Worm (Caenorhabditis elegans) whole organism, L3 larva: Measurements from ENCODE around the gene srd-31.

Source experiments
- aly-2 ChIP-seq: fragments of 150-350 bp; optimal IDR thresholded peaks from 2 replicates; lab custom pipeline; 2014; ENCODE audit warnings: missing biosample characterization, missing genetic modification characterization
- ama-1 ChIP-seq: fragments of 150-350 bp; optimal IDR thresholded peaks from 2 replicates; lab custom pipeline; 2018
- ceh-82 ChIP-seq: fragments of 150-350 bp; optimal IDR thresholded peaks from 2 replicates; lab custom pipeline; 2014; ENCODE audit warnings: missing biosample characterization, missing genetic modification characterization
- ceh-9 ChIP-seq: sonication (generic microtip); optimal IDR thresholded peaks from 2 replicates; lab custom pipeline; 2018; ENCODE audit warnings: missing biosample characterization, missing genetic modification characterization
- daf-12 ChIP-seq: fragments of 150-350 bp; optimal IDR thresholded peaks from 2 replicates; lab custom pipeline; 2014; ENCODE audit warnings: missing biosample characterization, missing genetic modification reagents, missing genetic modification characterization
- elt-1 ChIP-seq: fragments of 150-350 bp; optimal IDR thresholded peaks from 2 replicates; lab custom pipeline; 2014; ENCODE audit warnings: missing biosample characterization, missing genetic modification characterization
- elt-2 ChIP-seq: sonication (generic microtip); optimal IDR thresholded peaks from 2 replicates; lab custom pipeline; 2016; ENCODE audit warnings: missing genetic modification reagents, mild to moderate bottlenecking, missing genetic modification characterization, missing compliant biosample characterization
- fkh-2 ChIP-seq: fragments of 150-350 bp; optimal IDR thresholded peaks from 2 replicates; lab custom pipeline; 2014; ENCODE audit warnings: missing biosample characterization, missing genetic modification reagents, missing genetic modification characterization
- hmg-11 ChIP-seq: sonication (generic microtip); optimal IDR thresholded peaks from 2 replicates; lab custom pipeline; 2016; ENCODE audit warnings: missing genetic modification characterization, missing compliant biosample characterization
- lin-15B ChIP-seq: fragments of 150-350 bp; optimal IDR thresholded peaks from 2 replicates; lab custom pipeline; 2014; ENCODE audit warnings: missing biosample characterization, missing genetic modification characterization
- mml-1 ChIP-seq: fragments of 150-350 bp; sonication (generic microtip); optimal IDR thresholded peaks from 3 replicates; lab custom pipeline; 2014; ENCODE audit warnings: missing biosample characterization, missing genetic modification characterization
- nfya-1 ChIP-seq: sonication (generic microtip); optimal IDR thresholded peaks from 2 replicates; lab custom pipeline; 2017; ENCODE audit warnings: missing genetic modification characterization, mild to moderate bottlenecking, missing compliant biosample characterization, antibody characterized with exemption, moderate library complexity; ENCODE audit not compliant: insufficient read depth
- nhr-11 ChIP-seq: fragments of 150-350 bp; optimal IDR thresholded peaks from 2 replicates; lab custom pipeline; 2014; ENCODE audit warnings: missing biosample characterization, missing genetic modification characterization
- nhr-12 ChIP-seq: fragments of 150-350 bp; optimal IDR thresholded peaks from 2 replicates; lab custom pipeline; 2014; ENCODE audit warnings: missing biosample characterization, missing genetic modification characterization
- nhr-23 ChIP-seq: fragments of 150-350 bp; optimal IDR thresholded peaks from 2 replicates; lab custom pipeline; 2014; ENCODE audit warnings: missing biosample characterization, missing genetic modification reagents, missing genetic modification characterization
- nhr-237 ChIP-seq: fragments of 150-350 bp; optimal IDR thresholded peaks from 2 replicates; lab custom pipeline; 2014; ENCODE audit warnings: missing biosample characterization, missing genetic modification characterization
- nhr-43 ChIP-seq: sonication (generic microtip); optimal IDR thresholded peaks from 2 replicates; lab custom pipeline; 2016; ENCODE audit warnings: mild to moderate bottlenecking, missing genetic modification characterization, missing compliant biosample characterization; ENCODE audit not compliant: poor library complexity, severe bottlenecking
- nhr-67 ChIP-seq: fragments of 150-350 bp; optimal IDR thresholded peaks from 2 replicates; lab custom pipeline; 2014; ENCODE audit warnings: missing biosample characterization, missing genetic modification characterization
- nhr-77 ChIP-seq: fragments of 150-350 bp; optimal IDR thresholded peaks from 2 replicates; lab custom pipeline; 2014; ENCODE audit warnings: missing biosample characterization, missing genetic modification characterization
- pha-4 ChIP-seq: fragments of 150-350 bp; optimal IDR thresholded peaks from 2 replicates; lab custom pipeline; 2014; ENCODE audit warnings: missing biosample characterization, missing genetic modification reagents, missing genetic modification characterization
- snpc-4 ChIP-seq: fragments of 150-350 bp; optimal IDR thresholded peaks from 2 replicates; lab custom pipeline; 2014; ENCODE audit warnings: missing biosample characterization, missing genetic modification characterization
- tbx-2 ChIP-seq: sonication (generic microtip); optimal IDR thresholded peaks from 2 replicates; lab custom pipeline; 2016; ENCODE audit warnings: mild to moderate bottlenecking, missing genetic modification characterization, missing compliant biosample characterization
- unc-39 ChIP-seq: sonication (generic microtip); optimal IDR thresholded peaks from 4 replicates; lab custom pipeline; 2017; ENCODE audit warnings: missing biosample characterization, missing genetic modification characterization

The srd-31 gene

DNA sequence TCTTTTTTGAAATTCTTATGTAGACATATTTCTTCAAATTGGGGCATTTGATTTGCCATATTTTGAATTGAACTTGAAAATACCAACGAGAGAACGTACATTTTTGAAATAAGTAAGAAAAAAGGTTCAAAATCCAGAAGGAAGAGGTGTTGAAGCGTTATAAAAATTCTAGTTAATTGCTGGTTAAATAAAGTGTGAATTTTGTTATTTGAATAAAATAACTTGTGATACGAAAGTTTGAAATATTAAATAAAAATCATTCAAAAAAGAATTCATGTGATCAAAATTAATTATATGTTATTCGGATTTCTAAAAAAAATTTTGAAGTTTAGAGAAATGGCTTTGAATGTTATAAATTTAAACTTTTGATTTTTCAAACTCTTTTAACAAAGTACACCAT is 34.4 kb downstream of the srd-31 start, which contains the start of gene C50E3.9:
Gene C50E3.9, minus strand, starts transcription at position 101 of the 400 bp plus-strand sequence.
- no peak for TF ChIP-seq nhr-237
- no peak for TF ChIP-seq ama-1 (lab: Kevin White, UChicago)
- TF ChIP-seq hmg-11 (tag; lab: Kevin White, UChicago), result no peak
- no peak for TF ChIP-seq fkh-2 (tag; lab: Kevin White, UChicago)
- TF ChIP-seq mml-1 (tag; lab: Kevin White, UChicago), result no peak
- TF ChIP-seq daf-12 (tag; lab: Kevin White, UChicago), result no peak

DNA sequence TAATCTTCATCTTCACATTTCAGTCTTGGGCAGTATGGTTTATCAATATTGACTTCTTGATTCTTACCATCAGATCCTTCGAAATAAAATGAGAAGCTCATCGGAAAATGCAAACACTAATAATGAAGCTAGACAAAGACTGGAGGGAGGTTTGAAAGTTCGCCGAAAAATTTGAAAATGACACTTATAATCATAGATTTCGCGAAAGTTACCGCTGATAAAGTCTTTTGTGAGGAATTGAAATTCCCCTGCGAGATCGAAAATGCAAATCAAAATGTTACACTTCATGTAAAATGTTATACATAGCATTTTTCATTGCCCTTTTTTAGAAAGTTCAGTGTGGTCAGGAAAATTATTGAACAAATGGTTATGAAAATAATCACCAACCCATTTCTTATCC is 36.3 kb downstream of the srd-31 start, which contains the start of gene C50E3.7:
Gene C50E3.7, minus strand, starts transcription at position 101 of the 400 bp plus-strand sequence.
- no peak for TF ChIP-seq ceh-9 (tag; lab: Kevin White, UChicago)

DNA sequence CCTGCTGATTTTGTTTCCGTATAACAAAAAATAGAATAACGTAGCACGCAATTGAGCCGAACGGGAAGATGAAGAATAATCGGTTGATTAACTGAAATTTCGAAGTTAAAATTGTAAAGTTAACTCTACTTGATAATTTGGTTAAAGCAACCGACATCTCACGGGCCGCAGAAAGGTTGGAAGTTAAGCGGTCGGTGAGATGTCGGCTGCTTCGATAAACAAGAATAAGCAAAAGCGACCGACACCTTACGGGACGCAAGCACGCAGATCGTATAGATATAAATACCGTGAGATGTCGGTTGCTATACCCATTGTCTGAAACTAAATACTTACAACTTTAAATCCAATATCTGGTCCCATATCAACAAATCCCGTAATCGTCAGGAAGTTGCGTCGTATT is 39.4 kb downstream of the srd-31 start:
- TF ChIP-seq nhr-77 (tag; lab: Kevin White, UChicago) (no peak), snpc-4 (tag; lab: Kevin White, UChicago) (peak; percentile 6)

DNA sequence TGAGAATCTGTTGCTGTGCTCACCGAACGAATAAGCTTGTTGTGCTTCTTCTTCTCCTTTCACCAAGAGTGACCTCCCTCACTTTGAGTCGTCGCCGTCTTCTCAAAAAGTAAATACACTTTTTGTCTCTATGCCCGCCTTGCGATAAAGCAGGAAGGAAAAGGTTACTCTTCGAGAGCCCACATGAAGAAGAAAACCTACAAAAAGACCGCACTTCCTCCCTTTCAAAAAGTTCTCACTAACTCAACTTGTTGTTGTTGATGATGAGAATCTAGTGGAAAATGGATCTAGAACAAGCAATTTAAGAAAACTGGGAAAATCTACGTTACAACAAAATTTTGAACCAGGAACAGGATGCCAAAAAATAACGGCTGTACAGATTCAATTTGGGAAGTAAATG is 44.1 kb downstream of the srd-31 start, which contains the start of gene C50E3.6:
Gene C50E3.6, minus strand, starts transcription at position 101 of the 400 bp plus-strand sequence.
- TF ChIP-seq elt-1 (tag; lab: Kevin White, UChicago) (no peak), tbx-2 (no peak), unc-39 (tag; lab: Kevin White, UChicago) (no peak), pha-4 (tag; lab: Kevin White, UChicago) (no peak), lin-15B (no peak), snpc-4 (tag; lab: Kevin White, UChicago) (no peak), nhr-11 (tag; lab: Kevin White, UChicago) (no peak), ceh-82 (tag; lab: Kevin White, UChicago) (no peak), nhr-67 (tag; lab: Kevin White, UChicago) (no peak), nhr-12 (no peak), ama-1 (lab: Kevin White, UChicago) (no peak)

DNA sequence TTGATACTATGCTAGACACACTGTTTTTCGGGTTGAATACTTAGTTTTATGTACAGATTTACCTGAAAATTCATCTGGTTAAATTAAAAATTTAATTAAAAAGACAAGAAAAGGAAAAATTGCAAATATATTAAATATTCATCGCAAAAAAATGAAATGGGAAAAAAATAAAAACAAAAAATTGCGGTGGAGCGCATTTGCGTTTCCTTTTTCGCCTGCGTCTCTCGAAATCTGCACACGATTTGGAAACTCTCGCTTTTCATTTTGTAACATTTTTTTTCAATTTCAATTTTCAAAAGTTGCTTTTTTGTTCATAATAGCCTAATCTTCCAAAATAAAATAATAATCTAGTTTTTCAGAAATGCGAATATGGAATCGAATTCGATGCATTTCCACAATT is 46.9 kb downstream of the srd-31 start, which contains the start of the genes F19F10.11 and C50E3.5:
Gene F19F10.11, minus strand, starts transcription at position 68 of the 400 bp plus-strand sequence.
Gene C50E3.5, plus strand, starts transcription at position 360 of the 400 bp plus-strand sequence.
- TF ChIP-seq elt-2 (tag; lab: Kevin White, UChicago) (peak; percentile 7), nhr-43 (tag; lab: Kevin White, UChicago) (peak; percentile 42), aly-2 (tag; lab: Kevin White, UChicago) (no peak), daf-12 (tag; lab: Kevin White, UChicago) (no peak), snpc-4 (tag; lab: Kevin White, UChicago) (peak; percentile 44), nfya-1 (tag; lab: Kevin White, UChicago) (peak; percentile 70), nhr-23 (tag; lab: Kevin White, UChicago) (peak; percentile 43), pha-4 (tag; lab: Kevin White, UChicago) (peak; percentile 79), hmg-11 (tag; lab: Kevin White, UChicago) (peak; percentile 74), lin-15B (peak; percentile 70)
- TF ChIP-seq, all 47 proteins: peak for 8
